Worm (Caenorhabditis elegans) whole organism, L2 larva: ENCODE measurements around the gene T01G5.7.

Source experiments
- C34F6.9 ChIP-seq: fragments of 150-350 bp; optimal IDR thresholded peaks from 2 replicates; lab custom pipeline; 2014; ENCODE audit warnings: missing biosample characterization, missing genetic modification characterization
- R02D3.7 ChIP-seq: fragments of 150-350 bp; optimal IDR thresholded peaks from 2 replicates; lab custom pipeline; 2014; ENCODE audit warnings: missing biosample characterization, missing genetic modification characterization
- Y55F3AM.14 ChIP-seq: fragments of 200-800 bp; sonication (Bioruptor generic); optimal IDR thresholded peaks from 2 replicates; lab custom pipeline; 2018; ENCODE audit warnings: mild to moderate bottlenecking, missing genetic modification characterization, missing compliant biosample characterization
- ZK546.5 ChIP-seq: sonication (generic microtip); optimal IDR thresholded peaks from 2 replicates; lab custom pipeline; 2017; ENCODE audit warnings: missing biosample characterization, missing genetic modification characterization
- aly-2 ChIP-seq: fragments of 150-350 bp; optimal IDR thresholded peaks from 2 replicates; lab custom pipeline; 2014; ENCODE audit warnings: missing biosample characterization, missing genetic modification characterization
- ama-1 ChIP-seq: fragments of 150-350 bp; optimal IDR thresholded peaks from 2 replicates; lab custom pipeline; 2018; ENCODE audit warnings: inconsistent platforms
- blmp-1 ChIP-seq: sonication (generic microtip); optimal IDR thresholded peaks from 2 replicates; lab custom pipeline; 2017; ENCODE audit warnings: missing genetic modification characterization, mild to moderate bottlenecking, missing compliant biosample characterization, antibody characterized with exemption, moderate library complexity; ENCODE audit not compliant: insufficient read depth
- ceh-82 ChIP-seq: fragments of 150-350 bp; optimal IDR thresholded peaks from 2 replicates; lab custom pipeline; 2014; ENCODE audit warnings: missing biosample characterization, missing genetic modification characterization
- crh-2 ChIP-seq: sonication (generic microtip); optimal IDR thresholded peaks from 2 replicates; lab custom pipeline; 2017; ENCODE audit warnings: missing biosample characterization, missing genetic modification characterization
- dmd-4 ChIP-seq: sonication (generic microtip); optimal IDR thresholded peaks from 2 replicates; lab custom pipeline; 2017; ENCODE audit warnings: missing biosample characterization, missing genetic modification characterization
- elt-1 ChIP-seq: fragments of 150-350 bp; optimal IDR thresholded peaks from 2 replicates; lab custom pipeline; 2014; ENCODE audit warnings: missing biosample characterization, missing genetic modification characterization
- elt-3 ChIP-seq: sonication (generic microtip); optimal IDR thresholded peaks from 2 replicates; lab custom pipeline; 2017; ENCODE audit warnings: missing biosample characterization, missing genetic modification characterization
- gmeb-1 ChIP-seq: fragments of 150-350 bp; optimal IDR thresholded peaks from 2 replicates; lab custom pipeline; 2014; ENCODE audit warnings: missing biosample characterization, missing genetic modification characterization
- lin-11 ChIP-seq: fragments of 150-350 bp; sonication (generic microtip); optimal IDR thresholded peaks from 2 replicates; lab custom pipeline; 2014; ENCODE audit warnings: missing biosample characterization, missing genetic modification characterization, inconsistent platforms, mixed read lengths
- lin-13 ChIP-seq: fragments of 150-350 bp; optimal IDR thresholded peaks from 2 replicates; lab custom pipeline; 2014; ENCODE audit warnings: missing biosample characterization, missing genetic modification reagents, missing genetic modification characterization
- lin-39 ChIP-seq: fragments of 150-350 bp; optimal IDR thresholded peaks from 2 replicates; lab custom pipeline; 2014; ENCODE audit warnings: missing biosample characterization, missing genetic modification reagents, missing genetic modification characterization
- lsy-2 ChIP-seq, 2 experiments: fragments of 150-350 bp in 1 of 2; sonication (generic microtip) in 1 of 2; optimal IDR thresholded peaks; 2 replicates each; lab custom pipeline; 2014 to 2017; ENCODE audit warnings: missing biosample characterization in 2 of 2, missing genetic modification characterization in 2 of 2
- mbf-1 ChIP-seq: sonication (generic microtip); optimal IDR thresholded peaks from 2 replicates; lab custom pipeline; 2017; ENCODE audit warnings: missing biosample characterization, missing genetic modification characterization
- mdl-1 ChIP-seq, 2 experiments: fragments of 150-350 bp in 1 of 2; sonication (generic microtip) in 1 of 2; optimal IDR thresholded peaks; 2 replicates each; lab custom pipeline; 2017; ENCODE audit warnings: missing biosample characterization in 2 of 2, missing genetic modification characterization in 2 of 2
- nhr-10 ChIP-seq: sonication (generic microtip); optimal IDR thresholded peaks from 2 replicates; lab custom pipeline; 2017; ENCODE audit warnings: missing biosample characterization, missing genetic modification characterization
- nhr-21 ChIP-seq: fragments of 150-350 bp; optimal IDR thresholded peaks from 2 replicates; lab custom pipeline; 2014; ENCODE audit warnings: missing biosample characterization, missing genetic modification characterization
- nhr-237 ChIP-seq: fragments of 150-350 bp; optimal IDR thresholded peaks from 2 replicates; lab custom pipeline; 2014; ENCODE audit warnings: missing biosample characterization, missing genetic modification characterization
- nhr-25 ChIP-seq: fragments of 150-350 bp; sonication (generic microtip); optimal IDR thresholded peaks from 3 replicates; lab custom pipeline; 2014; ENCODE audit warnings: missing biosample characterization, missing genetic modification characterization
- nhr-6 ChIP-seq: fragments of 150-350 bp; optimal IDR thresholded peaks from 2 replicates; lab custom pipeline; 2014; ENCODE audit warnings: missing biosample characterization, missing genetic modification characterization
- nhr-77 ChIP-seq: fragments of 150-350 bp; optimal IDR thresholded peaks from 2 replicates; lab custom pipeline; 2014; ENCODE audit warnings: missing biosample characterization, missing genetic modification characterization
- peb-1 ChIP-seq: fragments of 150-350 bp; optimal IDR thresholded peaks from 2 replicates; lab custom pipeline; 2014; ENCODE audit warnings: missing biosample characterization, missing genetic modification characterization
- sem-4 ChIP-seq: fragments of 150-350 bp; optimal IDR thresholded peaks from 2 replicates; lab custom pipeline; 2014; ENCODE audit warnings: missing biosample characterization, missing genetic modification reagents, missing genetic modification characterization
- skn-1 ChIP-seq: sonication (generic microtip); optimal IDR thresholded peaks from 2 replicates; lab custom pipeline; 2017; ENCODE audit warnings: missing biosample characterization, missing genetic modification characterization
- sma-9 ChIP-seq, 2 experiments: fragments of 150-350 bp in 1 of 2; sonication (generic microtip) in 1 of 2; optimal IDR thresholded peaks; 2 replicates each; lab custom pipeline; 2014 to 2016; ENCODE audit warnings: missing genetic modification characterization in 2 of 2, mild to moderate bottlenecking in 1 of 2, missing biosample characterization in 1 of 2, missing compliant biosample characterization in 1 of 2, missing genetic modification reagents in 1 of 2, moderate library complexity in 1 of 2
- zag-1 ChIP-seq: fragments of 150-350 bp; optimal IDR thresholded peaks from 2 replicates; lab custom pipeline; 2014; ENCODE audit warnings: missing biosample characterization, missing genetic modification characterization
- ztf-1 ChIP-seq: fragments of 200-800 bp; sonication (Bioruptor generic); conservative IDR thresholded peaks from 2 replicates; pipeline ENCODE4 v1.3.6; 2022; ENCODE audit warnings: missing genetic modification characterization, missing compliant biosample characterization
- ztf-11 ChIP-seq: sonication (generic microtip); optimal IDR thresholded peaks from 2 replicates; lab custom pipeline; 2017; ENCODE audit warnings: missing biosample characterization, missing genetic modification characterization
- ztf-4 ChIP-seq: fragments of 150-350 bp; optimal IDR thresholded peaks from 2 replicates; lab custom pipeline; 2014; ENCODE audit warnings: missing biosample characterization, missing genetic modification characterization

The T01G5.7 gene

ce11 chrV:15087207-15087706 lies 24.5 kb upstream of the T01G5.7 start, which contains the start of the genes C01G10.15 and C01G10.6:
Gene C01G10.15, minus strand, starts transcription at chrV:15087307.
Gene C01G10.6, plus strand, starts transcription at chrV:15087656.
- TF ChIP-seq blmp-1 (tag; lab: Kevin White, UChicago): no peak
- peak; percentile 0 for TF ChIP-seq sma-9 (GFP tag; optimal IDR thresholded peaks at IDR 0.05; lab: Kevin White, UChicago)
- TF ChIP-seq sma-9 (tag; optimal IDR thresholded peaks at IDR 0.05; lab: Kevin White, UChicago): no peak

DNA sequence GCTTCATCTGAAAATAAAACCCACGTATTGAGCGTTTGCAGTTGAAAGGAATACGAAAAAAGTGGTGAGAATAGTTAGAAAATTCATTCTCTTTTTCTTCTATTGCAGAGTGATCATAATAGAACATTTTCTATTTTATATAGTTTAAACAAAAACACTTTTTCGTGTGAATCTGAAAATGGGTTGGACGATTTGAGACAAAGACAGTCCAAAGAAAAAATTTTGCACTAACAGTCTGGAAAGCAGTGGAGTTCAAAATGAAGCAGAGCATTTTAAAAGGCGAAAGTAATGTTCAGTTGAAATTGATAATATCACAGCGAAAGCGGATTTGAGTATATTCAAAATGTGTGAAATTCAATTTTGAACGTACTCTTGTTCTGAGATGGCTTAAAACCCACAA lies 23.1 kb upstream of the T01G5.7 start, which contains the start of gene C01G10.18:
C01G10.18 (minus strand) TSS at position 101 of the 400 bp plus-strand sequence.
- no peak for TF ChIP-seq skn-1 (tag; lab: Kevin White, UChicago)

- TF ChIP-seq C34F6.9 (tag; lab: Kevin White, UChicago) (no peak), dmd-4 (tag; lab: Kevin White, UChicago) (no peak), mbf-1 (tag; lab: Kevin White, UChicago) (no peak), aly-2 (no peak), elt-3 (tag; lab: Kevin White, UChicago) (no peak), lin-39 (tag; lab: Kevin White, UChicago) (no peak), blmp-1 (tag; lab: Kevin White, UChicago) (no peak), mdl-1 (tag; optimal IDR thresholded peaks at IDR 0.05; lab: Kevin White, UChicago) (no peak), nhr-237 (tag; lab: Kevin White, UChicago) (no peak), ama-1 (lab: Kevin White, UChicago) (no peak), lsy-2 (tag; optimal IDR thresholded peaks at IDR 0.05; lab: Kevin White, UChicago) (no peak), nhr-21 (no peak), sma-9 (GFP tag; optimal IDR thresholded peaks at IDR 0.05; lab: Kevin White, UChicago) (no peak), sma-9 (tag; optimal IDR thresholded peaks at IDR 0.05; lab: Kevin White, UChicago) (no peak), gmeb-1 (tag; lab: Kevin White, UChicago) (no peak), zag-1 (tag; lab: Kevin White, UChicago) (no peak), Y55F3AM.14 (no peak), sem-4 (tag; lab: Kevin White, UChicago) (no peak)
- TF ChIP-seq, all 48 proteins: peak for 0
Measured at ce11 chrV:15089438-15089837, 22.3 kb upstream of the T01G5.7 start, which contains the start of the genes C01G10.5 and C01G10.4. Gene C01G10.5, minus strand, starts transcription at chrV:15089538. Gene C01G10.4, plus strand, starts transcription at chrV:15089740.

DNA sequence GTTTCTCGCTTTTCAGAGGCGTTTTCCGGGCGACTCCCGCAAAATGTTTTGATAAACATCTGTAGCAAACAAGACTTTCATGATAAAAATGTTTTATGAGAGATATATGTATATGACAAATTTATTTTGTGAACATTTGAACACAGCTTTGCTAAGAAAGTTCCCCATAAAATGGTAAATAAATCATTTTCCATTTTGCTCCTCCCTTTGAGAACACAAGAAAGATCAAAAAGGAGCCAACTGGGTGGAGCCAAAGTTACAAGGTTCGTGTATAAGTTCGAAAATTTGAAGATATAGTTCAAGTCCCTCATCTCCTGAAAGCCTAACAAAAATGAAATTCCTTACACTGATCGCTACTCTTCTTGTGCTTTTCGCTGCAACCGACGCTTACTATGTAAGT lies 21.3 kb upstream of the T01G5.7 start, which contains the start of gene C01G10.17:
C01G10.17 (plus strand) TSS at position 301 of the 400 bp plus-strand sequence.
- TF ChIP-seq dmd-4 (tag; lab: Kevin White, UChicago): no peak
- no peak for TF ChIP-seq nhr-10 (tag; lab: Kevin White, UChicago)
- no peak for TF ChIP-seq ztf-11 (tag; lab: Kevin White, UChicago)
- no peak for TF ChIP-seq nhr-21
- TF ChIP-seq ztf-4 (tag; lab: Kevin White, UChicago): no peak
- no peak for TF ChIP-seq ZK546.5 (tag; lab: Kevin White, UChicago)

DNA sequence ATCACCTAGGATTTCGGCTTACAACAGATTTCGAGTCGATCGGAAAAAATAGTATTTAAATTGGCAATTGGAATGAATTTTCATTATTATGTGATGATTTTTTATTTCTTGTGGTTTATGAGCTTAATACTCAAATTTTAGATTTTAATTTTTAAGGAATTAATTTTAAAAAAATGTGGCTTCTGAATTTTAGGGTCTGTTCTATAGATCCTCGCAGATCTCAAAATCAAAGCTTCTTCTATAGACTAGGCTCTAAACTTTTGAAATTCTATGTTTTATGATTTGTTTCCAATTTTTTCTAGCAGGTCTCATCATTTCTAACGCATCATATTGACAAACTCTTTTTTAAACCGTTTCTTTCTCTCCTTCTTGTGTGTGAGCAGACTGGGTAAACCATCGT lies 19.1 kb upstream of the T01G5.7 start, which contains the start of gene txt-12:
txt-12 (plus strand) TSS at position 301 of the 400 bp plus-strand sequence.
- TF ChIP-seq peb-1: no peak
- TF ChIP-seq elt-1 (tag; lab: Kevin White, UChicago): no peak
- TF ChIP-seq ztf-1 (GFP tag; lab: Robert Waterston, UW): no peak
- TF ChIP-seq lin-11: no peak
- TF ChIP-seq nhr-25 (tag; lab: Kevin White, UChicago): no peak
- TF ChIP-seq nhr-77 (tag; lab: Kevin White, UChicago): no peak
- no peak for TF ChIP-seq nhr-237 (tag; lab: Kevin White, UChicago)
- TF ChIP-seq crh-2 (tag; lab: Kevin White, UChicago): no peak
- no peak for TF ChIP-seq ceh-82 (tag; lab: Kevin White, UChicago)

ce11 chrV:15094749-15095148 lies 17.0 kb upstream of the T01G5.7 start, which contains the start of gene srx-78:
Gene srx-78, plus strand, starts transcription at chrV:15095049.
- TF ChIP-seq skn-1 (tag; lab: Kevin White, UChicago): no peak
- no peak for TF ChIP-seq R02D3.7 (tag; lab: Kevin White, UChicago)
- TF ChIP-seq dmd-4 (tag; lab: Kevin White, UChicago): no peak
- no peak for TF ChIP-seq nhr-6
- no peak for TF ChIP-seq lin-13 (GFP tag; lab: Kevin White, UChicago)
